Fruit fly (Drosophila melanogaster) whole organism, embryonic: ENCODE measurements around the gene CG13601.

Experiments used
- Bgb ChIP-seq: fragments of 200-800 bp; sonication (Bioruptor generic); IDR thresholded peaks from 2 replicates; pipeline ENCODE4 v1.3.6; 2022; ENCODE audit warnings: missing biosample characterization, missing genetic modification characterization; ENCODE audit not compliant: partially characterized antibody
- CG10147 ChIP-seq: fragments of 200-800 bp; sonication (Bioruptor generic); optimal IDR thresholded peaks from 2 replicates; lab custom pipeline; 2019; ENCODE audit warnings: missing biosample characterization, mild to moderate bottlenecking, missing genetic modification characterization, moderate library complexity
- CG11093 ChIP-seq: fragments of 200-800 bp; sonication (Bioruptor generic); IDR thresholded peaks from 3 replicates; pipeline ENCODE4 v1.3.6; 2022; ENCODE audit warnings: missing biosample characterization, missing genetic modification characterization
- CG11398 ChIP-seq: fragments of 200-800 bp; sonication (Bioruptor generic); optimal IDR thresholded peaks from 2 replicates; lab custom pipeline; 2016; ENCODE audit warnings: missing biosample characterization, missing genetic modification characterization
- CG11723 ChIP-seq: fragments of 200-800 bp; sonication (Bioruptor generic); optimal IDR thresholded peaks from 2 replicates; lab custom pipeline; 2017; ENCODE audit warnings: missing biosample characterization, mild to moderate bottlenecking, missing genetic modification characterization
- CG12071 ChIP-seq: fragments of 200-800 bp; sonication (Bioruptor generic); optimal IDR thresholded peaks from 3 replicates; lab custom pipeline; 2018; ENCODE audit warnings: missing biosample characterization, mild to moderate bottlenecking, missing genetic modification characterization
- CG12219 ChIP-seq: fragments of 200-800 bp; sonication (Bioruptor generic); optimal IDR thresholded peaks from 3 replicates; lab custom pipeline; 2018; ENCODE audit warnings: missing biosample characterization, mild to moderate bottlenecking, missing genetic modification characterization
- CG12299 ChIP-seq: fragments of 200-800 bp; sonication (Bioruptor generic); optimal IDR thresholded peaks from 2 replicates; lab custom pipeline; 2018; ENCODE audit warnings: missing biosample characterization, mild to moderate bottlenecking, missing genetic modification characterization
- CG12769 ChIP-seq: fragments of 200-800 bp; sonication (Bioruptor generic); optimal IDR thresholded peaks from 2 replicates; lab custom pipeline; 2019; ENCODE audit warnings: missing biosample characterization, mild to moderate bottlenecking, missing genetic modification characterization, moderate library complexity
- CG14710 ChIP-seq: fragments of 200-800 bp; sonication (Bioruptor generic); optimal IDR thresholded peaks from 3 replicates; lab custom pipeline; 2019; ENCODE audit warnings: missing biosample characterization, mild to moderate bottlenecking, missing genetic modification characterization, moderate library complexity
- CG14860 ChIP-seq: fragments of 200-800 bp; sonication (Bioruptor generic); IDR thresholded peaks from 3 replicates; pipeline ENCODE4 v1.3.6; 2022; ENCODE audit warnings: missing biosample characterization, missing genetic modification characterization; ENCODE audit not compliant: partially characterized antibody
- CG15073 ChIP-seq: fragments of 200-800 bp; sonication (Bioruptor generic); optimal IDR thresholded peaks from 2 replicates; lab custom pipeline; 2016; ENCODE audit warnings: missing biosample characterization, missing genetic modification characterization
- CG18262 ChIP-seq: fragments of 200-800 bp; optimal IDR thresholded peaks from 3 replicates; lab custom pipeline; 2019; ENCODE audit warnings: missing biosample characterization, mild to moderate bottlenecking, missing genetic modification characterization, moderate library complexity
- CG18476 ChIP-seq: fragments of 200-800 bp; sonication (Bioruptor generic); optimal IDR thresholded peaks from 2 replicates; lab custom pipeline; 2016; ENCODE audit warnings: missing biosample characterization, mild to moderate bottlenecking, missing genetic modification characterization
- CG2199 ChIP-seq: fragments of 200-800 bp; sonication (Bioruptor generic); IDR thresholded peaks from 3 replicates; pipeline ENCODE4 v1.3.6; 2022; ENCODE audit warnings: missing biosample characterization, missing genetic modification characterization
- CG3065 ChIP-seq: fragments of 200-800 bp; sonication (Bioruptor generic); optimal IDR thresholded peaks from 2 replicates; lab custom pipeline; 2016; ENCODE audit warnings: missing biosample characterization, missing genetic modification characterization
- CG31388 ChIP-seq: fragments of 200-800 bp; sonication (Bioruptor generic); optimal IDR thresholded peaks from 2 replicates; lab custom pipeline; 2016; ENCODE audit warnings: missing biosample characterization, missing genetic modification characterization
- CG32767 ChIP-seq: fragments of 200-800 bp; sonication (Bioruptor generic); IDR thresholded peaks from 2 replicates; pipeline ENCODE4 v1.3.6; 2022; ENCODE audit warnings: missing biosample characterization, missing genetic modification characterization
- CG34376 ChIP-seq: fragments of 200-800 bp; sonication (Bioruptor generic); optimal IDR thresholded peaks from 2 replicates; lab custom pipeline; 2018; ENCODE audit warnings: missing biosample characterization, mild to moderate bottlenecking, missing genetic modification characterization
- CG43689 ChIP-seq: fragments of 200-800 bp; sonication (Bioruptor generic); IDR thresholded peaks from 2 replicates; pipeline ENCODE4 v1.3.6; 2022; ENCODE audit warnings: missing biosample characterization, missing genetic modification characterization
- CG4820 ChIP-seq: fragments of 200-800 bp; sonication (Bioruptor generic); optimal IDR thresholded peaks from 3 replicates; lab custom pipeline; 2016; ENCODE audit warnings: missing biosample characterization, missing genetic modification characterization
- CG9215 ChIP-seq: fragments of 200-800 bp; sonication (Bioruptor generic); IDR thresholded peaks from 2 replicates; pipeline ENCODE4 v1.3.6; 2022; ENCODE audit warnings: missing biosample characterization, missing genetic modification characterization
- CG9797 ChIP-seq: fragments of 200-800 bp; sonication (Bioruptor generic); optimal IDR thresholded peaks from 3 replicates; lab custom pipeline; 2018; ENCODE audit warnings: missing biosample characterization, mild to moderate bottlenecking, missing genetic modification characterization
- Camta ChIP-seq: fragments of 200-800 bp; sonication (Bioruptor generic); optimal IDR thresholded peaks from 2 replicates; lab custom pipeline; 2016; ENCODE audit warnings: missing biosample characterization, missing genetic modification characterization
- D19A ChIP-seq: fragments of 200-800 bp; optimal IDR thresholded peaks from 3 replicates; lab custom pipeline; 2019; ENCODE audit warnings: missing biosample characterization, mild to moderate bottlenecking, missing genetic modification characterization, moderate library complexity
- Hmr ChIP-seq: fragments of 200-800 bp; sonication (Bioruptor generic); optimal IDR thresholded peaks from 3 replicates; lab custom pipeline; 2017; ENCODE audit warnings: mild to moderate bottlenecking, missing biosample characterization, missing genetic modification reagents, missing genetic modification characterization
- Jarid2 ChIP-seq: fragments of 200-800 bp; sonication (Bioruptor generic); optimal IDR thresholded peaks from 3 replicates; lab custom pipeline; 2017; ENCODE audit warnings: mild to moderate bottlenecking, missing biosample characterization, missing genetic modification reagents, missing genetic modification characterization
- MESR4 ChIP-seq: fragments of 200-800 bp; sonication (Bioruptor generic); optimal IDR thresholded peaks from 2 replicates; lab custom pipeline; 2018; ENCODE audit warnings: missing biosample characterization, mild to moderate bottlenecking, missing genetic modification characterization, moderate library complexity
- MTF-1 ChIP-seq: fragments of 200-800 bp; sonication (Bioruptor generic); optimal IDR thresholded peaks from 2 replicates; lab custom pipeline; 2018; ENCODE audit warnings: missing biosample characterization, mild to moderate bottlenecking, missing genetic modification characterization, borderline replicate concordance
- NK7.1 ChIP-seq: fragments of 200-800 bp; sonication (Bioruptor generic); optimal IDR thresholded peaks from 3 replicates; lab custom pipeline; 2016; ENCODE audit warnings: missing biosample characterization, missing genetic modification characterization
- Neu2 ChIP-seq: fragments of 200-800 bp; sonication (Bioruptor generic); optimal IDR thresholded peaks from 3 replicates; lab custom pipeline; 2016; ENCODE audit warnings: missing biosample characterization, missing genetic modification characterization, borderline replicate concordance
- NfI ChIP-seq: fragments of 200-800 bp; sonication (Bioruptor generic); optimal IDR thresholded peaks from 3 replicates; lab custom pipeline; 2018; ENCODE audit warnings: missing biosample characterization, mild to moderate bottlenecking, missing genetic modification characterization, moderate library complexity
- Stat92E ChIP-seq, 3 experiments: fragments of >200 bp in 2 of 3; fragments of 200-800 bp in 1 of 3; sonication (Bioruptor generic) in 1 of 3; optimal IDR thresholded peaks; 2 replicates each; lab custom pipeline; 2017 to 2019; ENCODE audit warnings: missing biosample characterization in 3 of 3, missing genetic modification characterization in 3 of 3, mild to moderate bottlenecking in 1 of 3, moderate library complexity in 1 of 3
- bcd ChIP-seq: fragments of 200-800 bp; sonication (Bioruptor generic); optimal IDR thresholded peaks from 2 replicates; lab custom pipeline; 2017; ENCODE audit warnings: missing biosample characterization, mild to moderate bottlenecking, missing genetic modification characterization
- bigmax ChIP-seq: fragments of 200-800 bp; sonication (Bioruptor generic); optimal IDR thresholded peaks from 2 replicates; lab custom pipeline; 2018; ENCODE audit warnings: missing biosample characterization, mild to moderate bottlenecking, missing genetic modification characterization
- btn ChIP-seq: fragments of 200-800 bp; sonication (Bioruptor generic); optimal IDR thresholded peaks from 2 replicates; lab custom pipeline; 2016; ENCODE audit warnings: missing biosample characterization, missing genetic modification characterization
- chif ChIP-seq, 2 experiments: fragments of 200-800 bp; sonication (Bioruptor generic); optimal IDR thresholded peaks; 3 replicates each; lab custom pipeline; 2016; ENCODE audit warnings: missing biosample characterization in 2 of 2, missing genetic modification characterization in 2 of 2
- chn ChIP-seq: fragments of 200-800 bp; sonication (Bioruptor generic); optimal IDR thresholded peaks from 2 replicates; lab custom pipeline; 2016; ENCODE audit warnings: missing biosample characterization, missing genetic modification characterization
- croc ChIP-seq: fragments of 200-800 bp; sonication (Bioruptor generic); conservative IDR thresholded peaks from 3 replicates; pipeline ENCODE4 v1.3.6; 2022; ENCODE audit warnings: missing biosample characterization, missing genetic modification characterization
- ems ChIP-seq: fragments of 200-800 bp; sonication (Bioruptor generic); optimal IDR thresholded peaks from 3 replicates; lab custom pipeline; 2016; ENCODE audit warnings: missing biosample characterization, missing genetic modification characterization
- gfzf ChIP-seq: fragments of 200-800 bp; sonication (Bioruptor generic); optimal IDR thresholded peaks from 2 replicates; lab custom pipeline; 2016; ENCODE audit warnings: missing biosample characterization, mild to moderate bottlenecking, missing genetic modification characterization, moderate library complexity
- hkb ChIP-seq, 2 experiments: fragments of 200-800 bp in 1 of 2; fragments of >200 bp in 1 of 2; sonication (Bioruptor generic) in 1 of 2; IDR thresholded peaks in 1 of 2; optimal IDR thresholded peaks in 1 of 2; 2 replicates each; pipeline versions ENCODE4 v1.3.6 to Lab custom; 2017 to 2022; ENCODE audit warnings: missing biosample characterization in 1 of 2, missing genetic modification characterization in 1 of 2
- hth ChIP-seq: fragments of >200 bp; optimal IDR thresholded peaks from 2 replicates; lab custom pipeline; 2017; ENCODE audit warnings: inconsistent platforms
- kay ChIP-seq: fragments of 200-800 bp; sonication (Bioruptor generic); optimal IDR thresholded peaks from 2 replicates; lab custom pipeline; 2016; ENCODE audit warnings: missing biosample characterization, missing genetic modification characterization
- ken ChIP-seq: fragments of 200-800 bp; sonication (Bioruptor generic); IDR thresholded peaks from 3 replicates; pipeline ENCODE4 v1.3.6; 2022; ENCODE audit warnings: missing biosample characterization, missing genetic modification characterization
- nom ChIP-seq: fragments of 200-800 bp; sonication (Bioruptor generic); optimal IDR thresholded peaks from 2 replicates; lab custom pipeline; 2017; ENCODE audit warnings: missing biosample characterization, missing genetic modification characterization, mild to moderate bottlenecking, moderate library complexity, missing genetic modification reagents
- sim ChIP-seq: fragments of 200-800 bp; sonication (Bioruptor generic); IDR thresholded peaks from 2 replicates; pipeline ENCODE4 v1.3.6; 2022; ENCODE audit warnings: missing biosample characterization, missing genetic modification characterization
- sob ChIP-seq: fragments of 200-800 bp; sonication (Bioruptor generic); IDR thresholded peaks from 2 replicates; pipeline ENCODE4 v1.3.6; 2022; ENCODE audit warnings: missing biosample characterization, missing genetic modification characterization
- tx ChIP-seq: fragments of 200-800 bp; sonication (Bioruptor generic); optimal IDR thresholded peaks from 2 replicates; lab custom pipeline; 2016; ENCODE audit warnings: missing biosample characterization, missing genetic modification characterization
- unpg ChIP-seq: fragments of 200-800 bp; sonication (Bioruptor generic); optimal IDR thresholded peaks from 3 replicates; lab custom pipeline; 2018; ENCODE audit warnings: missing biosample characterization, mild to moderate bottlenecking, missing genetic modification characterization, moderate library complexity

Gene CG13601

DNA sequence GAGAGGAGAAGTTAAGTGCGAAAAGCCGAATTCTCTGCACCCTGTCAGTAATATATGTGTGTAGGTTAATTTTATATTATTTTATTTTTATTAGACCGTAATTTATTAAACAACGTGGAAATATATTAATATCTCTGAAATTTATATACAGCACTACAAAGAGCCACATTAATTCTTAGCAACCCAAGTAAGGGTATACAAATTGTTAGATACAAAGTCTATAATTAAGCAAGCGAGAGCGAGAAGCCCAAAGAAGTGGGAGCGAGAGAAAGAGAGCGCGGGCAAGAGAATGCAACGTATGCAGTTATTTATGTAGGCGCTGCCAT, 40.4 kb downstream of the CG13601 start (continued):
- peak; percentile 91 for TF ChIP-seq sob (GFP tag; lab: Robert Waterston, UW)
- TF ChIP-seq tx (GFP tag; lab: Kevin White, UChicago) = no peak
- no peak for TF ChIP-seq hth (lab: Kevin White, UChicago)
- peak; percentile 79 for TF ChIP-seq CG10147 (GFP tag; lab: Kevin White, UChicago)
- TF ChIP-seq CG9215 (GFP tag; lab: Robert Waterston, UW) = peak; percentile 78
- TF ChIP-seq CG31388 (GFP tag; lab: Kevin White, UChicago) = peak; percentile 79
- TF ChIP-seq CG11093 (GFP tag; lab: Robert Waterston, UW) = peak; percentile 83
- TF ChIP-seq bcd (GFP tag; lab: Kevin White, UChicago) = peak; percentile 89
- peak; percentile 67 for TF ChIP-seq chn (GFP tag; lab: Kevin White, UChicago)
- peak; percentile 20 for TF ChIP-seq MESR4 (GFP tag; lab: Kevin White, UChicago)
- TF ChIP-seq CG32767 = peak; percentile 92
- peak; percentile 95 for TF ChIP-seq croc
- TF ChIP-seq nom (GFP tag; lab: Kevin White, UChicago) = peak; percentile 85
- peak; percentile 16 for TF ChIP-seq CG9797 (GFP tag; lab: Kevin White, UChicago)
- peak; percentile 76 for TF ChIP-seq kay (GFP tag; lab: Kevin White, UChicago)
- peak; percentile 95 for TF ChIP-seq unpg (GFP tag; lab: Kevin White, UChicago)
- TF ChIP-seq CG14860 (GFP tag; lab: Robert Waterston, UW) = no peak
- no peak for TF ChIP-seq Neu2 (GFP tag; lab: Kevin White, UChicago)
- peak; percentile 88 for TF ChIP-seq CG12219 (GFP tag; lab: Kevin White, UChicago)
- no peak for TF ChIP-seq Bgb (GFP tag; lab: Robert Waterston, UW)
- TF ChIP-seq ems (GFP tag; lab: Kevin White, UChicago) = peak; percentile 66
- TF ChIP-seq CG12071 (GFP tag; lab: Kevin White, UChicago) = peak; percentile 68
- peak; percentile 12 for TF ChIP-seq btn (GFP tag; lab: Kevin White, UChicago)
- no peak for TF ChIP-seq CG34376 (GFP tag; lab: Kevin White, UChicago)
- TF ChIP-seq Stat92E (GFP tag; optimal IDR thresholded peaks at IDR 0.05; lab: Kevin White, UChicago) = peak in 1 of 3 experiments; percentile 93
- TF ChIP-seq CG12769 (tag; lab: Kevin White, UChicago) = peak; percentile 53
- no peak for TF ChIP-seq gfzf
- TF ChIP-seq CG4820 (GFP tag; lab: Kevin White, UChicago) = peak; percentile 91
- peak; percentile 93 for TF ChIP-seq ken (GFP tag; lab: Robert Waterston, UW)
- peak; percentile 90 for TF ChIP-seq CG12299 (tag; lab: Kevin White, UChicago)
- peak; percentile 89 for TF ChIP-seq sim (GFP tag; lab: Robert Waterston, UW)
- TF ChIP-seq CG11398 (GFP tag; lab: Kevin White, UChicago) = no peak
- TF ChIP-seq CG18476 = peak; percentile 89
- TF ChIP-seq Jarid2 (GFP tag; lab: Kevin White, UChicago) = peak; percentile 71
- 0 out of 2 replicates have a peak, but pooled peaks have one; percentile 41 for TF ChIP-seq CG43689 (GFP tag; lab: Robert Waterston, UW)
- peak; percentile 86 for TF ChIP-seq NfI (GFP tag; lab: Kevin White, UChicago)
- TF ChIP-seq CG15073 = peak; percentile 45
- TF ChIP-seq CG3065 (GFP tag; lab: Kevin White, UChicago) = peak; percentile 69
- peak; percentile 42 for TF ChIP-seq Camta (GFP tag; lab: Kevin White, UChicago)
- peak; percentile 67 for TF ChIP-seq Hmr (GFP tag; lab: Kevin White, UChicago)
- no peak for TF ChIP-seq bigmax (GFP tag; lab: Kevin White, UChicago)
- peak; percentile 38 to 72 for TF ChIP-seq chif (GFP tag; optimal IDR thresholded peaks at IDR 0.05; lab: Kevin White, UChicago)
- TF ChIP-seq CG11723 (GFP tag; lab: Kevin White, UChicago) = peak; percentile 71
- TF ChIP-seq MTF-1 (GFP tag; lab: Kevin White, UChicago) = peak; percentile 89
- peak; percentile 100 for TF ChIP-seq D19A (tag; lab: Kevin White, UChicago)
- TF ChIP-seq CG18262 = peak; percentile 98
- TF ChIP-seq hkb (optimal IDR thresholded peaks at IDR 0.05; lab: Kevin White, UChicago) = no peak
- TF ChIP-seq hkb (GFP tag; IDR thresholded peaks at IDR 0.05; lab: Robert Waterston, UW) = peak; percentile 95
- TF ChIP-seq CG14710 = peak; percentile 98
- peak; percentile 8 for TF ChIP-seq NK7.1 (GFP tag; lab: Kevin White, UChicago)
- TF ChIP-seq CG2199 (GFP tag; lab: Robert Waterston, UW) = peak; percentile 47; the same call in 1 of the 3 replicates
